Fruit fly (Drosophila melanogaster) whole organism, embryonic: ENCODE data around the gene CG15514.

Experiments used
- Atf-2 ChIP-seq: fragments of 200-800 bp; sonication (Bioruptor generic); optimal IDR thresholded peaks from 2 replicates; lab custom pipeline; 2016; ENCODE audit warnings: missing biosample characterization, missing genetic modification characterization
- Atf3 ChIP-seq: fragments of 200-800 bp; sonication (Bioruptor generic); optimal IDR thresholded peaks from 3 replicates; lab custom pipeline; 2016; ENCODE audit warnings: missing biosample characterization, missing genetic modification characterization
- Awh ChIP-seq: fragments of 200-800 bp; sonication (Bioruptor generic); IDR thresholded peaks from 2 replicates; pipeline ENCODE4, ENCODE4 v1.3.6; 2022; ENCODE audit warnings: missing biosample characterization, missing genetic modification characterization
- B-H1 ChIP-seq: fragments of 200-800 bp; sonication (Bioruptor generic); IDR thresholded peaks from 3 replicates; pipeline ENCODE4 v1.3.6; 2022; ENCODE audit warnings: missing biosample characterization, missing genetic modification characterization
- CG10543 ChIP-seq: fragments of 200-800 bp; sonication (Bioruptor generic); optimal IDR thresholded peaks from 3 replicates; lab custom pipeline; 2017; ENCODE audit warnings: missing biosample characterization, mild to moderate bottlenecking, missing genetic modification characterization, moderate library complexity
- CG11085 ChIP-seq: fragments of 200-800 bp; sonication (Bioruptor generic); IDR thresholded peaks from 2 replicates; pipeline ENCODE4 v1.3.6; 2022; ENCODE audit warnings: missing biosample characterization, missing genetic modification characterization
- CG11456 ChIP-seq: fragments of 200-800 bp; sonication (Bioruptor generic); IDR thresholded peaks from 3 replicates; pipeline ENCODE4 v1.3.6; 2022; ENCODE audit warnings: missing biosample characterization, missing genetic modification characterization
- CG11504 ChIP-seq: fragments of 200-800 bp; sonication (Bioruptor generic); optimal IDR thresholded peaks from 3 replicates; lab custom pipeline; 2019; ENCODE audit warnings: missing biosample characterization, mild to moderate bottlenecking, missing genetic modification characterization, moderate library complexity
- CG12299 ChIP-seq: fragments of 200-800 bp; sonication (Bioruptor generic); optimal IDR thresholded peaks from 2 replicates; lab custom pipeline; 2018; ENCODE audit warnings: missing biosample characterization, mild to moderate bottlenecking, missing genetic modification characterization
- CG12942 ChIP-seq: fragments of 200-800 bp; sonication (Bioruptor generic); optimal IDR thresholded peaks from 3 replicates; lab custom pipeline; 2016; ENCODE audit warnings: missing biosample characterization, missing genetic modification characterization
- CG13424 ChIP-seq: fragments of 200-800 bp; sonication (Bioruptor generic); optimal IDR thresholded peaks from 2 replicates; lab custom pipeline; 2019; ENCODE audit warnings: missing biosample characterization, mild to moderate bottlenecking, missing genetic modification characterization, moderate library complexity
- CG13894 ChIP-seq: fragments of 200-800 bp; sonication (Bioruptor generic); optimal IDR thresholded peaks from 3 replicates; lab custom pipeline; 2018; ENCODE audit warnings: missing biosample characterization, mild to moderate bottlenecking, missing genetic modification characterization, moderate library complexity
- CG14710 ChIP-seq: fragments of 200-800 bp; sonication (Bioruptor generic); optimal IDR thresholded peaks from 3 replicates; lab custom pipeline; 2019; ENCODE audit warnings: missing biosample characterization, mild to moderate bottlenecking, missing genetic modification characterization, moderate library complexity
- CG1647 ChIP-seq: fragments of 200-800 bp; sonication (Bioruptor generic); optimal IDR thresholded peaks from 3 replicates; lab custom pipeline; 2016; ENCODE audit warnings: missing biosample characterization, missing genetic modification characterization
- CG17361 ChIP-seq: fragments of 200-800 bp; sonication (Bioruptor generic); IDR thresholded peaks from 3 replicates; pipeline ENCODE4 v1.3.6; 2022; ENCODE audit warnings: missing biosample characterization, missing genetic modification characterization
- CG17829 ChIP-seq: fragments of 200-800 bp; optimal IDR thresholded peaks from 2 replicates; lab custom pipeline; 2019; ENCODE audit warnings: missing biosample characterization, mild to moderate bottlenecking, missing genetic modification characterization, moderate library complexity
- CG32532 ChIP-seq: fragments of 200-800 bp; sonication (Bioruptor generic); IDR thresholded peaks from 2 replicates; pipeline ENCODE4 v1.3.6; 2022; ENCODE audit warnings: missing biosample characterization, missing genetic modification characterization
- CG33213 ChIP-seq: fragments of 200-800 bp; sonication (Bioruptor generic); optimal IDR thresholded peaks from 3 replicates; lab custom pipeline; 2016; ENCODE audit warnings: missing biosample characterization, missing genetic modification characterization
- CG42726 ChIP-seq: fragments of 200-800 bp; sonication (Bioruptor generic); IDR thresholded peaks from 2 replicates; pipeline ENCODE4 v1.3.6; 2022; ENCODE audit warnings: missing biosample characterization, missing genetic modification characterization; ENCODE audit not compliant: partially characterized antibody
- CG5245 ChIP-seq: fragments of 200-800 bp; sonication (Bioruptor generic); optimal IDR thresholded peaks from 3 replicates; lab custom pipeline; 2016; ENCODE audit warnings: missing biosample characterization, missing genetic modification characterization
- CG7928 ChIP-seq: fragments of 200-800 bp; sonication (Bioruptor generic); optimal IDR thresholded peaks from 2 replicates; lab custom pipeline; 2017; ENCODE audit warnings: missing biosample characterization, mild to moderate bottlenecking, missing genetic modification characterization
- CG7963 ChIP-seq: fragments of 200-800 bp; sonication (Bioruptor generic); IDR thresholded peaks from 3 replicates; pipeline ENCODE4 v1.3.6; 2022; ENCODE audit warnings: missing biosample characterization, missing genetic modification characterization; ENCODE audit not compliant: partially characterized antibody
- CG7987 ChIP-seq: fragments of 200-800 bp; sonication (Bioruptor generic); optimal IDR thresholded peaks from 2 replicates; lab custom pipeline; 2018; ENCODE audit warnings: missing biosample characterization, mild to moderate bottlenecking, missing genetic modification characterization, moderate library complexity
- CG9876 ChIP-seq: fragments of 200-800 bp; sonication (Bioruptor generic); optimal IDR thresholded peaks from 2 replicates; lab custom pipeline; 2016; ENCODE audit warnings: missing biosample characterization, missing genetic modification characterization
- CrebB ChIP-seq: fragments of 200-800 bp; sonication (Bioruptor generic); optimal IDR thresholded peaks from 3 replicates; lab custom pipeline; 2018; ENCODE audit warnings: missing biosample characterization, mild to moderate bottlenecking, missing genetic modification characterization
- Deaf1 ChIP-seq: fragments of 200-800 bp; optimal IDR thresholded peaks from 3 replicates; lab custom pipeline; 2019; ENCODE audit warnings: missing biosample characterization, mild to moderate bottlenecking, missing genetic modification characterization, moderate library complexity
- Drgx ChIP-seq: fragments of 200-800 bp; sonication (Bioruptor generic); IDR thresholded peaks from 2 replicates; pipeline ENCODE4 v1.3.6; 2022; ENCODE audit warnings: missing biosample characterization, missing genetic modification characterization
- HLH54F ChIP-seq: fragments of 200-800 bp; sonication (Bioruptor generic); optimal IDR thresholded peaks from 3 replicates; lab custom pipeline; 2016; ENCODE audit warnings: missing biosample characterization, missing genetic modification characterization
- Hr39 ChIP-seq: fragments of >200 bp; optimal IDR thresholded peaks from 2 replicates; lab custom pipeline; 2017
- MESR4 ChIP-seq: fragments of 200-800 bp; sonication (Bioruptor generic); optimal IDR thresholded peaks from 2 replicates; lab custom pipeline; 2018; ENCODE audit warnings: missing biosample characterization, mild to moderate bottlenecking, missing genetic modification characterization, moderate library complexity
- NC2β ChIP-seq: fragments of 200-800 bp; sonication (Bioruptor generic); optimal IDR thresholded peaks from 2 replicates; lab custom pipeline; 2016; ENCODE audit warnings: missing biosample characterization, missing genetic modification characterization
- NFAT ChIP-seq: fragments of 200-800 bp; sonication (Bioruptor generic); IDR thresholded peaks from 2 replicates; pipeline ENCODE4 v1.3.6; 2022; ENCODE audit warnings: missing biosample characterization, missing genetic modification characterization
- Sin3A ChIP-seq: fragments of >200 bp; optimal IDR thresholded peaks from 2 replicates; lab custom pipeline; 2018
- Sry-δ ChIP-seq: fragments of 200-800 bp; sonication (Bioruptor generic); optimal IDR thresholded peaks from 2 replicates; lab custom pipeline; 2016; ENCODE audit warnings: missing biosample characterization, missing genetic modification characterization
- ac ChIP-seq: fragments of 200-800 bp; sonication (Bioruptor generic); optimal IDR thresholded peaks from 3 replicates; lab custom pipeline; 2017; ENCODE audit warnings: missing biosample characterization, mild to moderate bottlenecking, missing genetic modification characterization
- al ChIP-seq: fragments of 200-800 bp; sonication (Bioruptor generic); IDR thresholded peaks from 2 replicates; pipeline ENCODE4 v1.3.6; 2022; ENCODE audit warnings: missing biosample characterization, missing genetic modification characterization
- corto ChIP-seq: fragments of 200-800 bp; sonication (Bioruptor generic); optimal IDR thresholded peaks from 2 replicates; lab custom pipeline; 2016; ENCODE audit warnings: missing biosample characterization, mild to moderate bottlenecking, missing genetic modification characterization, moderate library complexity
- crol ChIP-seq: fragments of 200-800 bp; sonication (Bioruptor generic); IDR thresholded peaks from 2 replicates; pipeline ENCODE4 v1.3.6; 2022; ENCODE audit warnings: missing biosample characterization, missing genetic modification characterization
- dm ChIP-seq: fragments of 200-800 bp; sonication (Bioruptor generic); optimal IDR thresholded peaks from 3 replicates; lab custom pipeline; 2016; ENCODE audit warnings: missing biosample characterization, missing genetic modification characterization
- fd3F ChIP-seq: fragments of 200-800 bp; sonication (Bioruptor generic); optimal IDR thresholded peaks from 2 replicates; lab custom pipeline; 2018; ENCODE audit warnings: missing biosample characterization, mild to moderate bottlenecking, missing genetic modification characterization, moderate library complexity
- fd96Cb ChIP-seq: fragments of 200-800 bp; sonication (Bioruptor generic); optimal IDR thresholded peaks from 2 replicates; lab custom pipeline; 2018; ENCODE audit warnings: missing biosample characterization, mild to moderate bottlenecking, missing genetic modification characterization, moderate library complexity
- h ChIP-seq: fragments of >200 bp; optimal IDR thresholded peaks from 2 replicates; lab custom pipeline; 2017
- knrl ChIP-seq: fragments of 200-800 bp; sonication (Bioruptor generic); IDR thresholded peaks from 3 replicates; pipeline ENCODE4 v1.3.6; 2022; ENCODE audit warnings: missing biosample characterization, missing genetic modification characterization; ENCODE audit not compliant: partially characterized antibody
- luna ChIP-seq: fragments of 200-800 bp; sonication (Bioruptor generic); optimal IDR thresholded peaks from 2 replicates; lab custom pipeline; 2016; ENCODE audit warnings: missing biosample characterization, missing genetic modification characterization
- prd ChIP-seq, 3 experiments: fragments of >200 bp in 2 of 3; fragments of 200-800 bp in 1 of 3; sonication (Bioruptor generic) in 1 of 3; optimal IDR thresholded peaks in 2 of 3; IDR thresholded peaks in 1 of 3; 2 replicates in 2 of 3; 3 replicates in 1 of 3; pipeline versions ENCODE4 v1.3.6 to Lab custom; 2017 to 2022; ENCODE audit warnings: missing biosample characterization in 1 of 3, missing genetic modification characterization in 1 of 3
- sens ChIP-seq: fragments of 200-800 bp; sonication (Bioruptor generic); peaks from one replicate; lab custom pipeline; 2016; ENCODE audit warnings: missing biosample characterization, missing genetic modification characterization
- slou ChIP-seq: fragments of 200-800 bp; sonication (Bioruptor generic); optimal IDR thresholded peaks from 3 replicates; lab custom pipeline; 2016; ENCODE audit warnings: missing biosample characterization, missing genetic modification characterization
- tin ChIP-seq: fragments of 200-800 bp; sonication (Bioruptor generic); optimal IDR thresholded peaks from 3 replicates; lab custom pipeline; 2016; ENCODE audit warnings: missing biosample characterization, missing genetic modification characterization
- tx ChIP-seq: fragments of 200-800 bp; sonication (Bioruptor generic); optimal IDR thresholded peaks from 2 replicates; lab custom pipeline; 2016; ENCODE audit warnings: missing biosample characterization, missing genetic modification characterization
- wek ChIP-seq: fragments of 200-800 bp; sonication (Bioruptor generic); optimal IDR thresholded peaks from 3 replicates; lab custom pipeline; 2018; ENCODE audit warnings: missing biosample characterization, mild to moderate bottlenecking, missing genetic modification characterization, moderate library complexity

Gene CG15514

dm6 chr3R:29861432-29862249 is at the start of gene CG15514, which contains the start of gene RpS8 (continued):
- TF ChIP-seq corto (GFP tag; lab: Kevin White, UChicago), result no peak
- no peak for TF ChIP-seq Atf-2 (GFP tag; lab: Kevin White, UChicago)
- TF ChIP-seq MESR4, result peak; percentile 97
- no peak for TF ChIP-seq CG5245 (GFP tag; lab: Kevin White, UChicago)
- TF ChIP-seq CG32532 (GFP tag; lab: Robert Waterston, UW), result peak; percentile 68
- peak; percentile 64 for TF ChIP-seq CG17361
- no peak for TF ChIP-seq CG7963 (GFP tag; lab: Robert Waterston, UW)
- TF ChIP-seq al, result peak; percentile 51; the same call in 1 of the 2 replicates
- TF ChIP-seq crol, result no peak
- no peak for TF ChIP-seq h (lab: Kevin White, UChicago)
- TF ChIP-seq fd96Cb (tag; lab: Kevin White, UChicago), result peak; percentile 42
- TF ChIP-seq CG33213, result no peak
- TF ChIP-seq CG1647 (GFP tag; lab: Kevin White, UChicago), result no peak
- TF ChIP-seq slou (GFP tag; lab: Kevin White, UChicago), result no peak
- TF ChIP-seq dm (GFP tag; lab: Kevin White, UChicago), result peak; percentile 99
- no peak for TF ChIP-seq CG42726 (GFP tag; lab: Robert Waterston, UW)
- peak; percentile 93 for TF ChIP-seq NC2β (GFP tag; lab: Kevin White, UChicago)
- no peak for TF ChIP-seq Awh (GFP tag; lab: Robert Waterston, UW)
- TF ChIP-seq Hr39, result no peak
- TF ChIP-seq CG11504 (tag; lab: Kevin White, UChicago), result peak; percentile 80
- TF ChIP-seq B-H1, result no peak
- peak; percentile 39 for TF ChIP-seq CG13894 (tag; lab: Kevin White, UChicago)
- no peak for TF ChIP-seq CG11085 (GFP tag; lab: Robert Waterston, UW)
- no peak for TF ChIP-seq prd (optimal IDR thresholded peaks at IDR 0.05; lab: Kevin White, UChicago)
- 0 out of 3 replicates have a peak, but pooled peaks have one; percentile 51 for TF ChIP-seq prd (GFP tag; IDR thresholded peaks at IDR 0.05; lab: Robert Waterston, UW)
- TF ChIP-seq CG14710 (tag; lab: Kevin White, UChicago), result peak; percentile 78
- TF ChIP-seq Sin3A (lab: Kevin White, UChicago), result peak; percentile 70
- peak; percentile 33 for TF ChIP-seq fd3F (GFP tag; lab: Kevin White, UChicago)
- no peak for TF ChIP-seq Atf3 (GFP tag; lab: Kevin White, UChicago)
- TF ChIP-seq CG7987 (GFP tag; lab: Kevin White, UChicago), result peak; percentile 63
- peak; percentile 63; the same call in 1 of the 3 replicates for TF ChIP-seq CG11456 (GFP tag; lab: Robert Waterston, UW)
- TF ChIP-seq luna (GFP tag; lab: Kevin White, UChicago), result no peak
- peak; percentile 35 for TF ChIP-seq sens
- TF ChIP-seq tin (GFP tag; lab: Kevin White, UChicago), result peak; percentile 38
- peak; percentile 90 for TF ChIP-seq wek (GFP tag; lab: Kevin White, UChicago)
- no peak for TF ChIP-seq Drgx (GFP tag; lab: Robert Waterston, UW)
- no peak for TF ChIP-seq ac (GFP tag; lab: Kevin White, UChicago)
- no peak for TF ChIP-seq HLH54F (GFP tag; lab: Kevin White, UChicago)
- TF ChIP-seq CG12942 (GFP tag; lab: Kevin White, UChicago), result peak; percentile 3
- TF ChIP-seq CG9876 (GFP tag; lab: Kevin White, UChicago), result peak; percentile 6
- TF ChIP-seq knrl, result no peak
- TF ChIP-seq CG12299 (tag; lab: Kevin White, UChicago), result peak; percentile 45
- peak; percentile 7 for TF ChIP-seq tx (GFP tag; lab: Kevin White, UChicago)
- TF ChIP-seq Deaf1 (tag; lab: Kevin White, UChicago), result no peak
- peak; percentile 63 for TF ChIP-seq CG17829 (tag; lab: Kevin White, UChicago)
- TF ChIP-seq NFAT (GFP tag; lab: Robert Waterston, UW), result 0 out of 2 replicates have a peak, but pooled peaks have one; percentile 27
- no peak for TF ChIP-seq CrebB (tag; lab: Kevin White, UChicago)
- no peak for TF ChIP-seq Sry-δ (GFP tag; lab: Kevin White, UChicago)
- TF ChIP-seq CG10543 (GFP tag; lab: Kevin White, UChicago), result peak; percentile 87
- TF ChIP-seq CG7928 (GFP tag; lab: Kevin White, UChicago), result no peak
- peak; percentile 72 for TF ChIP-seq CG13424 (tag; lab: Kevin White, UChicago)
